Worm (Caenorhabditis elegans) whole organism, L1 larva: ENCODE results near the gene F57B7.2.
A peak's percentile ranks its signal among the peaks of the same experiment; 100 is the strongest.

ENCODE experiments used
- C34B4.2 ChIP-seq: sonication (generic microtip); optimal IDR thresholded peaks from 2 replicates; lab custom pipeline; 2017; ENCODE audit warnings: mild to moderate bottlenecking, missing genetic modification characterization, missing compliant biosample characterization
- aha-1 ChIP-seq: fragments of 150-350 bp; optimal IDR thresholded peaks from 2 replicates; lab custom pipeline; 2014; ENCODE audit warnings: missing biosample characterization, missing genetic modification characterization
- aly-2 ChIP-seq: fragments of 150-350 bp; optimal IDR thresholded peaks from 2 replicates; lab custom pipeline; 2014; ENCODE audit warnings: missing biosample characterization, missing genetic modification characterization
- ama-1 ChIP-seq: fragments of 150-350 bp; optimal IDR thresholded peaks from 2 replicates; lab custom pipeline; 2014
- ceh-63 ChIP-seq: fragments of 200-800 bp; sonication (Bioruptor generic); optimal IDR thresholded peaks from 2 replicates; lab custom pipeline; 2018; ENCODE audit warnings: mild to moderate bottlenecking, missing genetic modification characterization, missing compliant biosample characterization
- ceh-82 ChIP-seq, 3 experiments: fragments of 150-350 bp in 1 of 3; sonication (generic microtip) in 2 of 3; optimal IDR thresholded peaks; 2 replicates each; lab custom pipeline; 2014 to 2017; ENCODE audit warnings: missing biosample characterization in 3 of 3, missing genetic modification characterization in 3 of 3
- ceh-90 ChIP-seq: sonication (generic microtip); optimal IDR thresholded peaks from 2 replicates; lab custom pipeline; 2016; ENCODE audit warnings: missing genetic modification characterization, missing compliant biosample characterization
- dsc-1 ChIP-seq: sonication (generic microtip); optimal IDR thresholded peaks from 2 replicates; lab custom pipeline; 2016; ENCODE audit warnings: mild to moderate bottlenecking, missing genetic modification characterization, missing compliant biosample characterization
- efl-3 ChIP-seq: fragments of 200-800 bp; sonication (Bioruptor generic); optimal IDR thresholded peaks from 2 replicates; lab custom pipeline; 2018; ENCODE audit warnings: mild to moderate bottlenecking, missing genetic modification characterization, missing compliant biosample characterization
- egl-13 ChIP-seq: sonication (generic microtip); optimal IDR thresholded peaks from 2 replicates; lab custom pipeline; 2016; ENCODE audit warnings: missing genotype, missing genetic modification reagents, missing genetic modification characterization, missing compliant biosample characterization
- egl-27 ChIP-seq, 2 experiments: fragments of 150-350 bp in 1 of 2; sonication (generic microtip); optimal IDR thresholded peaks; 3 replicates each; lab custom pipeline; 2017 to 2018; ENCODE audit warnings: missing biosample characterization in 2 of 2, missing genetic modification characterization in 2 of 2, missing genetic modification reagents in 2 of 2
- elt-2 ChIP-seq: sonication (generic microtip); optimal IDR thresholded peaks from 2 replicates; lab custom pipeline; 2016; ENCODE audit warnings: missing genetic modification characterization, mild to moderate bottlenecking, inconsistent platforms, missing compliant biosample characterization, missing genetic modification reagents
- fos-1 ChIP-seq: fragments of 150-350 bp; optimal IDR thresholded peaks from 2 replicates; lab custom pipeline; 2014; ENCODE audit warnings: missing biosample characterization, missing genetic modification characterization
- grh-1 ChIP-seq: fragments of 200-800 bp; sonication (Bioruptor generic); IDR thresholded peaks from 2 replicates; pipeline ENCODE4 v1.3.6; 2022; ENCODE audit warnings: missing genetic modification reagents, missing genetic modification characterization, missing compliant biosample characterization
- hlh-17 ChIP-seq: fragments of 200-800 bp; sonication (Bioruptor generic); optimal IDR thresholded peaks from 2 replicates; lab custom pipeline; 2018; ENCODE audit warnings: missing genetic modification characterization, mild to moderate bottlenecking, missing compliant biosample characterization, moderate library complexity, borderline replicate concordance
- hlh-4 ChIP-seq: sonication (generic microtip); optimal IDR thresholded peaks from 2 replicates; lab custom pipeline; 2016; ENCODE audit warnings: mild to moderate bottlenecking, missing genetic modification characterization, missing compliant biosample characterization
- isw-1 ChIP-seq: fragments of 200-800 bp; sonication (Bioruptor generic); IDR thresholded peaks from 2 replicates; pipeline ENCODE4 v1.3.6; 2022; ENCODE audit warnings: missing genetic modification characterization, missing compliant biosample characterization
- lin-14 ChIP-seq: fragments of 200-800 bp; sonication (Bioruptor generic); optimal IDR thresholded peaks from 2 replicates; lab custom pipeline; 2018; ENCODE audit warnings: mild to moderate bottlenecking, missing genetic modification characterization, moderate library complexity, missing compliant biosample characterization
- lin-35 ChIP-seq, 2 experiments: fragments of 150-350 bp; optimal IDR thresholded peaks; 2 replicates each; lab custom pipeline; 2014; ENCODE audit warnings: missing biosample characterization in 2 of 2, missing genetic modification characterization in 2 of 2, missing genetic modification reagents in 2 of 2
- lir-3 ChIP-seq: sonication (generic microtip); optimal IDR thresholded peaks from 2 replicates; lab custom pipeline; 2016; ENCODE audit warnings: mild to moderate bottlenecking, missing genetic modification characterization, moderate library complexity, missing compliant biosample characterization; ENCODE audit not compliant: poor library complexity
- mdl-1 ChIP-seq, 2 experiments: fragments of 150-350 bp; optimal IDR thresholded peaks; 2 replicates each; lab custom pipeline; 2014 to 2017; ENCODE audit warnings: missing biosample characterization in 2 of 2, missing genetic modification characterization in 2 of 2, inconsistent platforms in 1 of 2
- nhr-19 ChIP-seq: fragments of 200-800 bp; sonication (Bioruptor generic); conservative IDR thresholded peaks from 2 replicates; pipeline ENCODE4 v1.3.6; 2022; ENCODE audit warnings: missing genetic modification characterization, missing compliant biosample characterization
- nhr-237 ChIP-seq: fragments of 150-350 bp; optimal IDR thresholded peaks from 2 replicates; lab custom pipeline; 2014; ENCODE audit warnings: missing biosample characterization, missing genetic modification characterization
- nhr-28 ChIP-seq: fragments of 150-350 bp; optimal IDR thresholded peaks from 2 replicates; lab custom pipeline; 2014; ENCODE audit warnings: missing biosample characterization, missing genetic modification characterization
- nhr-47 ChIP-seq: sonication (generic microtip); optimal IDR thresholded peaks from 2 replicates; lab custom pipeline; 2016; ENCODE audit warnings: mild to moderate bottlenecking, missing genetic modification characterization, moderate library complexity, missing compliant biosample characterization
- nhr-71 ChIP-seq: sonication (generic microtip); optimal IDR thresholded peaks from 2 replicates; lab custom pipeline; 2016; ENCODE audit warnings: mild to moderate bottlenecking, missing genetic modification characterization, moderate library complexity, missing compliant biosample characterization
- nhr-77 ChIP-seq: fragments of 150-350 bp; optimal IDR thresholded peaks from 2 replicates; lab custom pipeline; 2014; ENCODE audit warnings: missing biosample characterization, missing genetic modification characterization
- nhr-84 ChIP-seq: sonication (generic microtip); optimal IDR thresholded peaks from 2 replicates; lab custom pipeline; 2017; ENCODE audit warnings: missing biosample characterization, missing genetic modification characterization
- nhr-90 ChIP-seq: sonication (generic microtip); optimal IDR thresholded peaks from 2 replicates; lab custom pipeline; 2016; ENCODE audit warnings: mild to moderate bottlenecking, missing genetic modification characterization, missing compliant biosample characterization; ENCODE audit not compliant: poor library complexity
- pag-3 ChIP-seq: sonication (generic microtip); optimal IDR thresholded peaks from 2 replicates; lab custom pipeline; 2017; ENCODE audit warnings: missing genetic modification characterization, mild to moderate bottlenecking, missing compliant biosample characterization, antibody characterized with exemption, borderline replicate concordance; ENCODE audit not compliant: insufficient read depth
- pax-3 ChIP-seq: fragments of 200-800 bp; sonication (Bioruptor generic); optimal IDR thresholded peaks from 2 replicates; lab custom pipeline; 2018; ENCODE audit warnings: mild to moderate bottlenecking, missing genetic modification characterization, moderate library complexity, missing compliant biosample characterization
- skn-1 ChIP-seq: fragments of 150-350 bp; optimal IDR thresholded peaks from 2 replicates; lab custom pipeline; 2014; ENCODE audit warnings: missing biosample characterization, missing genetic modification characterization
- snpc-4 ChIP-seq: fragments of 150-350 bp; optimal IDR thresholded peaks from 2 replicates; lab custom pipeline; 2014; ENCODE audit warnings: missing biosample characterization, missing genetic modification characterization
- sptf-1 ChIP-seq: fragments of 150-350 bp; optimal IDR thresholded peaks from 2 replicates; lab custom pipeline; 2014; ENCODE audit warnings: missing biosample characterization, missing genetic modification characterization
- tbx-2 ChIP-seq: sonication (generic microtip); optimal IDR thresholded peaks from 2 replicates; lab custom pipeline; 2016; ENCODE audit warnings: missing genetic modification characterization, missing compliant biosample characterization
- unc-86 ChIP-seq: sonication (generic microtip); optimal IDR thresholded peaks from 2 replicates; lab custom pipeline; 2016; ENCODE audit warnings: missing genetic modification characterization, missing compliant biosample characterization
- vab-15 ChIP-seq: sonication (generic microtip); optimal IDR thresholded peaks from 2 replicates; lab custom pipeline; 2017; ENCODE audit warnings: missing genotype, mild to moderate bottlenecking, missing genetic modification characterization, missing compliant biosample characterization
- ztf-11 ChIP-seq, 2 experiments: sonication (generic microtip); optimal IDR thresholded peaks; 2 replicates each; lab custom pipeline; 2016 to 2017; ENCODE audit warnings: missing genetic modification characterization in 2 of 2, missing biosample characterization in 1 of 2, missing compliant biosample characterization in 1 of 2

F57B7.2 gene

ce11 chrV:11449404-11449803 is 6.0 kb upstream of the F57B7.2 start:
- TF ChIP-seq efl-3 (GFP tag; lab: Kevin White, UChicago) (no peak), lin-35 (GFP tag; optimal IDR thresholded peaks at IDR 0.05; lab: Kevin White, UChicago) (no peak), nhr-237 (tag; lab: Kevin White, UChicago) (no peak), lir-3 (tag; lab: Kevin White, UChicago) (no peak), nhr-77 (no peak), egl-13 (tag; lab: Kevin White, UChicago) (no peak), skn-1 (no peak), nhr-71 (no peak)

- TF ChIP-seq dsc-1 (tag; lab: Kevin White, UChicago) (peak; percentile 42), fos-1 (tag; lab: Kevin White, UChicago) (no peak), vab-15 (tag; lab: Kevin White, UChicago) (no peak), nhr-77 (no peak), hlh-4 (tag; lab: Kevin White, UChicago) (no peak), pag-3 (tag; lab: Kevin White, UChicago) (peak; percentile 72), lin-14 (GFP tag; lab: Kevin White, UChicago) (peak; percentile 60)
- TF ChIP-seq, all 84 proteins: peak for 3
Observed at ce11 chrV:11446297-11446696, 2.9 kb upstream of the F57B7.2 start, which contains the start of gene mig-17. Gene mig-17, plus strand, starts transcription at chrV:11446685.

- TF ChIP-seq elt-2 (tag; lab: Kevin White, UChicago) = no peak
- TF ChIP-seq nhr-28 (tag; lab: Kevin White, UChicago) = no peak
- TF ChIP-seq nhr-47 (tag; lab: Kevin White, UChicago) = peak; percentile 0
- TF ChIP-seq unc-86 = peak; percentile 7
- no peak for TF ChIP-seq efl-3 (GFP tag; lab: Kevin White, UChicago)
- TF ChIP-seq grh-1 (GFP tag; lab: Robert Waterston, UW) = no peak
- no peak for TF ChIP-seq nhr-19
- TF ChIP-seq isw-1 (GFP tag; lab: Robert Waterston, UW) = no peak
- TF ChIP-seq lin-14 (GFP tag; lab: Kevin White, UChicago) = peak; percentile 80
- no peak for TF ChIP-seq hlh-17 (GFP tag; lab: Kevin White, UChicago)
- no peak for TF ChIP-seq mdl-1 (tag; optimal IDR thresholded peaks at IDR 0.05; lab: Kevin White, UChicago)
- TF ChIP-seq lin-35 (GFP tag; optimal IDR thresholded peaks at IDR 0.05; lab: Kevin White, UChicago) = peak in 1 of 2 experiments; percentile 6
- TF ChIP-seq nhr-90 (tag; lab: Kevin White, UChicago) = no peak
- peak; percentile 16 for TF ChIP-seq tbx-2 (tag; lab: Kevin White, UChicago)
- TF ChIP-seq hlh-4 (tag; lab: Kevin White, UChicago) = no peak
- TF ChIP-seq egl-27 (tag; optimal IDR thresholded peaks at IDR 0.05; lab: Kevin White, UChicago) = no peak
- TF ChIP-seq ztf-11 (tag; optimal IDR thresholded peaks at IDR 0.05; lab: Kevin White, UChicago) = no peak
- TF ChIP-seq nhr-71 = peak; percentile 26
- TF ChIP-seq skn-1 = no peak
- TF ChIP-seq, all 84 proteins: peak for 6
Observed at ce11 chrV:11445375-11445774, 2.0 kb upstream of the F57B7.2 start.

ce11 chrV:11439202-11439601 is 4.2 kb downstream of the F57B7.2 start:
- TF ChIP-seq sptf-1 (tag; lab: Kevin White, UChicago) (no peak), snpc-4 (tag; lab: Kevin White, UChicago) (no peak), unc-86 (no peak), C34B4.2 (tag; lab: Kevin White, UChicago) (no peak), vab-15 (tag; lab: Kevin White, UChicago) (no peak), ceh-82 (tag; optimal IDR thresholded peaks at IDR 0.05; lab: Kevin White, UChicago) (no peak), aly-2 (no peak), tbx-2 (tag; lab: Kevin White, UChicago) (no peak), nhr-90 (tag; lab: Kevin White, UChicago) (no peak), nhr-77 (no peak), pax-3 (tag; lab: Kevin White, UChicago) (no peak), ceh-90 (no peak), ama-1 (lab: Kevin White, UChicago) (no peak), ceh-63 (GFP tag; lab: Kevin White, UChicago) (no peak), nhr-84 (no peak), aha-1 (tag; lab: Kevin White, UChicago) (no peak)
